Fruit fly (Drosophila melanogaster) whole organism, embryonic: ENCODE data around the gene CG42876.

ENCODE experiments used
- BEAF-32 ChIP-seq: fragments of 200-800 bp; sonication (Bioruptor generic); optimal IDR thresholded peaks from 3 replicates; lab custom pipeline; 2017; ENCODE audit warnings: missing biosample characterization, missing genetic modification characterization, mild to moderate bottlenecking, moderate library complexity, missing genetic modification reagents
- CG11456 ChIP-seq: fragments of 200-800 bp; sonication (Bioruptor generic); IDR thresholded peaks from 3 replicates; pipeline ENCODE4 v1.3.6; 2022; ENCODE audit warnings: missing biosample characterization, missing genetic modification characterization
- CG13624 ChIP-seq: fragments of 200-800 bp; sonication (Bioruptor generic); optimal IDR thresholded peaks from 2 replicates; lab custom pipeline; 2016; ENCODE audit warnings: missing biosample characterization, missing genetic modification characterization
- CG14860 ChIP-seq: fragments of 200-800 bp; sonication (Bioruptor generic); IDR thresholded peaks from 3 replicates; pipeline ENCODE4 v1.3.6; 2022; ENCODE audit warnings: missing biosample characterization, missing genetic modification characterization; ENCODE audit not compliant: partially characterized antibody
- CG1529 ChIP-seq: fragments of 200-800 bp; sonication (Bioruptor generic); optimal IDR thresholded peaks from 3 replicates; lab custom pipeline; 2018; ENCODE audit warnings: missing biosample characterization, missing genetic modification characterization
- CG17186 ChIP-seq: fragments of 200-800 bp; sonication (Bioruptor generic); optimal IDR thresholded peaks from 3 replicates; lab custom pipeline; 2017; ENCODE audit warnings: missing biosample characterization, missing genetic modification reagents, missing genetic modification characterization
- CG17802 ChIP-seq: fragments of 200-800 bp; sonication (Bioruptor generic); optimal IDR thresholded peaks from 2 replicates; lab custom pipeline; 2018; ENCODE audit warnings: missing biosample characterization, mild to moderate bottlenecking, missing genetic modification characterization, moderate library complexity
- CG32772 ChIP-seq: fragments of 200-800 bp; sonication (Bioruptor generic); IDR thresholded peaks from 2 replicates; pipeline ENCODE4 v1.3.6; 2022; ENCODE audit warnings: missing biosample characterization, missing genetic modification characterization
- CG34224 ChIP-seq: fragments of 200-800 bp; sonication (Bioruptor generic); IDR thresholded peaks from 3 replicates; pipeline ENCODE4 v1.3.6; 2022; ENCODE audit warnings: missing biosample characterization, missing genetic modification characterization; ENCODE audit not compliant: partially characterized antibody
- CG3995 ChIP-seq: fragments of 200-800 bp; sonication (Bioruptor generic); optimal IDR thresholded peaks from 3 replicates; lab custom pipeline; 2016; ENCODE audit warnings: missing biosample characterization, missing genetic modification characterization
- CG4424 ChIP-seq: fragments of 200-800 bp; sonication (Bioruptor generic); optimal IDR thresholded peaks from 3 replicates; lab custom pipeline; 2016; ENCODE audit warnings: missing biosample characterization, missing genetic modification characterization
- CG4617 ChIP-seq: fragments of 200-800 bp; sonication (Bioruptor generic); optimal IDR thresholded peaks from 3 replicates; lab custom pipeline; 2016; ENCODE audit warnings: missing biosample characterization, missing genetic modification characterization, borderline replicate concordance
- CG7357 ChIP-seq: fragments of 200-800 bp; sonication (Bioruptor generic); IDR thresholded peaks from 3 replicates; pipeline ENCODE4 v1.3.6; 2022; ENCODE audit warnings: missing biosample characterization, missing genetic modification characterization
- CG7786 ChIP-seq: fragments of 200-800 bp; sonication (Bioruptor generic); optimal IDR thresholded peaks from 2 replicates; lab custom pipeline; 2016; ENCODE audit warnings: missing biosample characterization, missing genetic modification characterization
- CG8924 ChIP-seq: fragments of 200-800 bp; optimal IDR thresholded peaks from 3 replicates; lab custom pipeline; 2019; ENCODE audit warnings: missing biosample characterization, mild to moderate bottlenecking, missing genetic modification characterization, moderate library complexity
- Dll ChIP-seq: fragments of 200-800 bp; sonication (Bioruptor generic); IDR thresholded peaks from 4 replicates; pipeline ENCODE4 v1.3.6; 2022; ENCODE audit warnings: missing biosample characterization, missing genetic modification characterization; ENCODE audit not compliant: partially characterized antibody
- Dp ChIP-seq: fragments of 200-800 bp; sonication (Bioruptor generic); optimal IDR thresholded peaks from 2 replicates; lab custom pipeline; 2018; ENCODE audit warnings: missing biosample characterization, mild to moderate bottlenecking, missing genetic modification characterization, moderate library complexity
- E2f2 ChIP-seq: fragments of 200-800 bp; sonication (Bioruptor generic); IDR thresholded peaks from 2 replicates; pipeline ENCODE4 v1.3.6; 2022; ENCODE audit warnings: missing biosample characterization, missing genetic modification characterization
- Ets97D ChIP-seq: fragments of 200-800 bp; sonication (Bioruptor generic); optimal IDR thresholded peaks from 3 replicates; lab custom pipeline; 2016; ENCODE audit warnings: missing biosample characterization, missing genetic modification characterization
- Gug ChIP-seq: fragments of 200-800 bp; sonication (Bioruptor generic); IDR thresholded peaks from 4 replicates; pipeline ENCODE4 v1.3.6; 2022; ENCODE audit warnings: missing biosample characterization, missing genetic modification characterization
- H2.0 ChIP-seq: fragments of 200-800 bp; sonication (Bioruptor generic); IDR thresholded peaks from 2 replicates; pipeline ENCODE4 v1.3.6; 2022; ENCODE audit warnings: missing biosample characterization, missing genetic modification characterization
- HLH4C ChIP-seq: fragments of 200-800 bp; sonication (Bioruptor generic); IDR thresholded peaks from 3 replicates; pipeline ENCODE4 v1.3.6; 2022; ENCODE audit warnings: missing biosample characterization, missing genetic modification characterization; ENCODE audit not compliant: partially characterized antibody
- Myb ChIP-seq: fragments of 200-800 bp; sonication (Bioruptor generic); optimal IDR thresholded peaks from 2 replicates; lab custom pipeline; 2016; ENCODE audit warnings: missing biosample characterization, missing genetic modification characterization
- Neu2 ChIP-seq: fragments of 200-800 bp; sonication (Bioruptor generic); optimal IDR thresholded peaks from 3 replicates; lab custom pipeline; 2016; ENCODE audit warnings: missing biosample characterization, missing genetic modification characterization, borderline replicate concordance
- Nf-YB ChIP-seq: fragments of 200-800 bp; sonication (Bioruptor generic); optimal IDR thresholded peaks from 3 replicates; lab custom pipeline; 2019; ENCODE audit warnings: missing biosample characterization, mild to moderate bottlenecking, missing genetic modification characterization, moderate library complexity
- NfI ChIP-seq: fragments of 200-800 bp; sonication (Bioruptor generic); optimal IDR thresholded peaks from 3 replicates; lab custom pipeline; 2018; ENCODE audit warnings: missing biosample characterization, mild to moderate bottlenecking, missing genetic modification characterization, moderate library complexity
- Opbp ChIP-seq: fragments of 200-800 bp; sonication (Bioruptor generic); IDR thresholded peaks from 3 replicates; pipeline ENCODE4 v1.3.6; 2022; ENCODE audit warnings: missing biosample characterization, missing genetic modification characterization; ENCODE audit not compliant: partially characterized antibody
- Sin3A ChIP-seq: fragments of >200 bp; optimal IDR thresholded peaks from 2 replicates; lab custom pipeline; 2018
- Six4 ChIP-seq: fragments of 200-800 bp; sonication (Bioruptor generic); optimal IDR thresholded peaks from 2 replicates; lab custom pipeline; 2016; ENCODE audit warnings: missing biosample characterization, missing genetic modification characterization
- Stat92E ChIP-seq, 3 experiments: fragments of >200 bp in 2 of 3; fragments of 200-800 bp in 1 of 3; sonication (Bioruptor generic) in 1 of 3; optimal IDR thresholded peaks; 2 replicates each; lab custom pipeline; 2017 to 2019; ENCODE audit warnings: missing biosample characterization in 3 of 3, missing genetic modification characterization in 3 of 3, mild to moderate bottlenecking in 1 of 3, moderate library complexity in 1 of 3
- Xrp1 ChIP-seq: fragments of 200-800 bp; sonication (Bioruptor generic); IDR thresholded peaks from 2 replicates; pipeline ENCODE4 v1.3.6; 2022; ENCODE audit warnings: missing biosample characterization, missing genetic modification characterization
- YL-1 ChIP-seq: fragments of 200-800 bp; sonication (Bioruptor generic); optimal IDR thresholded peaks from 3 replicates; lab custom pipeline; 2017; ENCODE audit warnings: missing biosample characterization, mild to moderate bottlenecking, missing genetic modification characterization
- ci ChIP-seq: fragments of 200-800 bp; sonication (Bioruptor generic); IDR thresholded peaks from 3 replicates; pipeline ENCODE4 v1.3.6; 2022; ENCODE audit warnings: missing biosample characterization, missing genetic modification characterization
- dan ChIP-seq: fragments of 200-800 bp; sonication (Bioruptor generic); IDR thresholded peaks from 2 replicates; pipeline ENCODE4 v1.3.6; 2022; ENCODE audit warnings: missing biosample characterization, missing genetic modification characterization
- disco-r ChIP-seq: fragments of 200-800 bp; sonication (Bioruptor generic); optimal IDR thresholded peaks from 2 replicates; lab custom pipeline; 2016; ENCODE audit warnings: missing biosample characterization, missing genetic modification characterization
- dmrt11E ChIP-seq: fragments of 200-800 bp; sonication (Bioruptor generic); optimal IDR thresholded peaks from 3 replicates; lab custom pipeline; 2018; ENCODE audit warnings: missing biosample characterization, mild to moderate bottlenecking, missing genetic modification characterization, moderate library complexity
- fd3F ChIP-seq: fragments of 200-800 bp; sonication (Bioruptor generic); optimal IDR thresholded peaks from 2 replicates; lab custom pipeline; 2018; ENCODE audit warnings: missing biosample characterization, mild to moderate bottlenecking, missing genetic modification characterization, moderate library complexity
- fd96Cb ChIP-seq: fragments of 200-800 bp; sonication (Bioruptor generic); optimal IDR thresholded peaks from 2 replicates; lab custom pipeline; 2018; ENCODE audit warnings: missing biosample characterization, mild to moderate bottlenecking, missing genetic modification characterization, moderate library complexity
- fru ChIP-seq: fragments of >200 bp; optimal IDR thresholded peaks from 2 replicates; lab custom pipeline; 2017
- gem ChIP-seq: fragments of 200-800 bp; sonication (Bioruptor generic); optimal IDR thresholded peaks from 2 replicates; lab custom pipeline; 2019; ENCODE audit warnings: missing biosample characterization, mild to moderate bottlenecking, missing genetic modification characterization, moderate library complexity
- hb ChIP-seq: fragments of 200-800 bp; sonication (Bioruptor generic); IDR thresholded peaks from 3 replicates; pipeline ENCODE4 v1.3.6; 2022; ENCODE audit warnings: missing biosample characterization, missing genetic modification characterization; ENCODE audit not compliant: partially characterized antibody
- knrl ChIP-seq: fragments of 200-800 bp; sonication (Bioruptor generic); IDR thresholded peaks from 3 replicates; pipeline ENCODE4 v1.3.6; 2022; ENCODE audit warnings: missing biosample characterization, missing genetic modification characterization; ENCODE audit not compliant: partially characterized antibody
- lmd ChIP-seq: fragments of 200-800 bp; sonication (Bioruptor generic); IDR thresholded peaks from 2 replicates; pipeline ENCODE4 v1.3.6; 2022; ENCODE audit warnings: missing biosample characterization, missing genetic modification characterization
- nerfin-2 ChIP-seq: fragments of 200-800 bp; sonication (Bioruptor generic); IDR thresholded peaks from 2 replicates; pipeline ENCODE4 v1.3.6; 2022; ENCODE audit warnings: missing biosample characterization, missing genetic modification characterization; ENCODE audit not compliant: partially characterized antibody
- peb ChIP-seq: fragments of 200-800 bp; sonication (Bioruptor generic); IDR thresholded peaks from 2 replicates; pipeline ENCODE4 v1.3.6; 2022; ENCODE audit warnings: missing biosample characterization, missing genetic modification characterization
- run ChIP-seq: fragments of 200-800 bp; sonication (Bioruptor generic); optimal IDR thresholded peaks from 3 replicates; lab custom pipeline; 2018; ENCODE audit warnings: missing biosample characterization, mild to moderate bottlenecking, missing genetic modification characterization
- sd ChIP-seq: fragments of 200-800 bp; sonication (Bioruptor generic); optimal IDR thresholded peaks from 3 replicates; lab custom pipeline; 2018; ENCODE audit warnings: missing biosample characterization, mild to moderate bottlenecking, missing genetic modification characterization, moderate library complexity
- slbo ChIP-seq: fragments of 200-800 bp; sonication (Bioruptor generic); IDR thresholded peaks from 2 replicates; pipeline ENCODE4 v1.3.6; 2022; ENCODE audit warnings: missing biosample characterization, missing genetic modification characterization
- slp2 ChIP-seq: fragments of 200-800 bp; sonication (Bioruptor generic); optimal IDR thresholded peaks from 2 replicates; lab custom pipeline; 2016; ENCODE audit warnings: missing biosample characterization, missing genetic modification characterization
- tll ChIP-seq, 2 experiments: fragments of 200-800 bp in 1 of 2; fragments of >200 bp in 1 of 2; sonication (Bioruptor generic) in 1 of 2; optimal IDR thresholded peaks; 2 replicates each; lab custom pipeline; 2017 to 2019; ENCODE audit warnings: missing biosample characterization in 2 of 2, missing genetic modification characterization in 2 of 2, mild to moderate bottlenecking in 1 of 2, moderate library complexity in 1 of 2
- tna ChIP-seq: fragments of 200-800 bp; sonication (Bioruptor generic); IDR thresholded peaks from 2 replicates; pipeline ENCODE4 v1.3.6; 2022; ENCODE audit warnings: missing biosample characterization, missing genetic modification characterization; ENCODE audit not compliant: partially characterized antibody
- trem ChIP-seq: fragments of 200-800 bp; optimal IDR thresholded peaks from 3 replicates; lab custom pipeline; 2019; ENCODE audit warnings: missing biosample characterization, mild to moderate bottlenecking, missing genetic modification characterization, moderate library complexity

CG42876 gene

DNA sequence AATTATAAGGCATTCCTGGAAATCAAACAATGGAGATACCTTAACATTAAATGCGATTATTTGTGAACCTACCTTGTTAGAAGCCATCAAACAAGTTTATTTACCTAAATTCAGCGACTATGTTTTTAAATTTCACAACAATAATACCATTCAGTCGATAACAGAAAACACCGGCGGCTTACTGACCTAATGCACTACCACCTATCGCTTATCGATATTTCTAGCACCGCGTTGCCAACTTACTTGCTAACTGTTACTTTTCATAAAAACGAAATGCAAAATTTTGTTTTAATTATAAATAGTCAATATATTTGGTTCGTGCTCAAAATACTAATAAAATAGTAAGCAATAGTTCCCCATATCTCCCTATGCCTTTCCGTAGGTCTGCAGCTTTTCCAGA is 41.0 kb downstream of the CG42876 start, which contains the start of gene Ku80 (continued):
- TF ChIP-seq gem (tag; lab: Kevin White, UChicago) = no peak
- TF ChIP-seq Sin3A (lab: Kevin White, UChicago) = peak; percentile 39
- no peak for TF ChIP-seq H2.0 (GFP tag; lab: Robert Waterston, UW)
- no peak for TF ChIP-seq CG7357
- TF ChIP-seq fru (lab: Kevin White, UChicago) = no peak
- TF ChIP-seq lmd = no peak
- no peak for TF ChIP-seq NfI
- TF ChIP-seq disco-r (GFP tag; lab: Kevin White, UChicago) = no peak
- no peak for TF ChIP-seq tll (GFP tag; optimal IDR thresholded peaks at IDR 0.05; lab: Kevin White, UChicago)
- no peak for TF ChIP-seq dan
- TF ChIP-seq Neu2 (GFP tag; lab: Kevin White, UChicago) = no peak
- TF ChIP-seq Stat92E (GFP tag; optimal IDR thresholded peaks at IDR 0.05; lab: Kevin White, UChicago) = no peak
- TF ChIP-seq Dll (GFP tag; lab: Robert Waterston, UW) = peak; percentile 71; the same call in 3 of the 4 replicates
- TF ChIP-seq hb (GFP tag; lab: Robert Waterston, UW) = peak; percentile 48; the same call in 2 of the 3 replicates
- TF ChIP-seq dmrt11E (tag; lab: Kevin White, UChicago) = no peak
- no peak for TF ChIP-seq run
- no peak for TF ChIP-seq CG1529 (GFP tag; lab: Kevin White, UChicago)
- no peak for TF ChIP-seq Xrp1 (GFP tag; lab: Robert Waterston, UW)
- no peak for TF ChIP-seq Six4 (GFP tag; lab: Kevin White, UChicago)
- no peak for TF ChIP-seq fd3F
- TF ChIP-seq CG8924 (tag; lab: Kevin White, UChicago) = no peak
- no peak for TF ChIP-seq fd96Cb (tag; lab: Kevin White, UChicago)
- TF ChIP-seq Ets97D (GFP tag; lab: Kevin White, UChicago) = peak; percentile 27
- TF ChIP-seq CG4424 (GFP tag; lab: Kevin White, UChicago) = no peak
- peak; percentile 17 for TF ChIP-seq trem (tag; lab: Kevin White, UChicago)
- TF ChIP-seq slbo (GFP tag; lab: Robert Waterston, UW) = no peak
- TF ChIP-seq CG13624 = no peak
- TF ChIP-seq Nf-YB (GFP tag; lab: Kevin White, UChicago) = no peak
- TF ChIP-seq nerfin-2 (GFP tag; lab: Robert Waterston, UW) = peak; percentile 83
- no peak for TF ChIP-seq sd (tag; lab: Kevin White, UChicago)
- TF ChIP-seq Gug (GFP tag; lab: Robert Waterston, UW) = no peak
- no peak for TF ChIP-seq slp2
- no peak for TF ChIP-seq CG32772 (GFP tag; lab: Robert Waterston, UW)
- TF ChIP-seq CG7786 = no peak
- TF ChIP-seq peb (GFP tag; lab: Robert Waterston, UW) = no peak
- no peak for TF ChIP-seq CG11456
- TF ChIP-seq ci = no peak

- TF ChIP-seq BEAF-32 (peak; percentile 64), CG3995 (GFP tag; lab: Kevin White, UChicago) (peak; percentile 18), Dp (GFP tag; lab: Kevin White, UChicago) (peak; percentile 82), CG4617 (GFP tag; lab: Kevin White, UChicago) (peak; percentile 41), YL-1 (GFP tag; lab: Kevin White, UChicago) (peak; percentile 20), CG14860 (GFP tag; lab: Robert Waterston, UW) (peak; percentile 70), E2f2 (GFP tag; lab: Robert Waterston, UW) (peak; percentile 93), knrl (GFP tag; lab: Robert Waterston, UW) (peak; percentile 60; the same call in 2 of the 3 replicates), tna (GFP tag; lab: Robert Waterston, UW) (peak; percentile 74), CG17186 (GFP tag; lab: Kevin White, UChicago) (peak; percentile 20), Opbp (GFP tag; lab: Robert Waterston, UW) (peak; percentile 70; the same call in 2 of the 3 replicates), CG34224 (peak; percentile 88), CG17802 (tag; lab: Kevin White, UChicago) (peak; percentile 88), HLH4C (GFP tag; lab: Robert Waterston, UW) (peak; percentile 84), Myb (GFP tag; lab: Kevin White, UChicago) (peak; percentile 26)
Observed at dm6 chr2L:15768097-15768496, 43.8 kb downstream of the CG42876 start, which contains the start of gene wek. wek (minus strand) TSS chr2L:15768349.
